Worm (Caenorhabditis elegans) whole organism, mixed stage, embryonic: Measurements from ENCODE around the gene kap-1.

Experiments used
- bed-3 ChIP-seq: fragments of 200-800 bp; sonication (Bioruptor generic); optimal IDR thresholded peaks from 3 replicates; lab custom pipeline; 2018; ENCODE audit warnings: mild to moderate bottlenecking, missing genetic modification characterization, moderate library complexity, missing compliant biosample characterization
- blmp-1 ChIP-seq: fragments of 150-350 bp; optimal IDR thresholded peaks from 2 replicates; lab custom pipeline; 2014; ENCODE audit warnings: missing biosample characterization, missing genetic modification characterization
- ceh-39 ChIP-seq: fragments of 150-350 bp; optimal IDR thresholded peaks from 2 replicates; lab custom pipeline; 2014; ENCODE audit warnings: missing biosample characterization, missing genetic modification characterization
- ceh-83 ChIP-seq: fragments of 200-800 bp; sonication (Bioruptor generic); optimal IDR thresholded peaks from 2 replicates; lab custom pipeline; 2018; ENCODE audit warnings: mild to moderate bottlenecking, missing genetic modification characterization, missing compliant biosample characterization
- ces-1 ChIP-seq: fragments of 150-350 bp; optimal IDR thresholded peaks from 2 replicates; lab custom pipeline; 2014; ENCODE audit warnings: missing biosample characterization, missing genetic modification reagents, missing genetic modification characterization
- cnd-1 ChIP-seq: fragments of 200-800 bp; sonication (Bioruptor generic); optimal IDR thresholded peaks from 2 replicates; lab custom pipeline; 2018; ENCODE audit warnings: mild to moderate bottlenecking, missing genetic modification characterization, missing compliant biosample characterization
- drap-1 ChIP-seq: fragments of 200-800 bp; sonication (Bioruptor generic); optimal IDR thresholded peaks from 3 replicates; lab custom pipeline; 2018; ENCODE audit warnings: mild to moderate bottlenecking, missing genetic modification characterization, missing compliant biosample characterization
- elt-1 ChIP-seq: sonication (generic microtip); optimal IDR thresholded peaks from 2 replicates; lab custom pipeline; 2017; ENCODE audit warnings: missing genetic modification characterization, mild to moderate bottlenecking, missing compliant biosample characterization, antibody characterized with exemption, moderate library complexity, borderline replicate concordance; ENCODE audit not compliant: insufficient read depth
- elt-3 ChIP-seq: fragments of 150-350 bp; optimal IDR thresholded peaks from 2 replicates; lab custom pipeline; 2014; ENCODE audit warnings: missing biosample characterization, missing genetic modification characterization
- flh-1 ChIP-seq: fragments of 200-800 bp; sonication (Bioruptor generic); optimal IDR thresholded peaks from 2 replicates; lab custom pipeline; 2018; ENCODE audit warnings: mild to moderate bottlenecking, missing genetic modification characterization, moderate library complexity, missing compliant biosample characterization
- ham-2 ChIP-seq: fragments of 200-800 bp; sonication (Bioruptor generic); optimal IDR thresholded peaks from 2 replicates; lab custom pipeline; 2018; ENCODE audit warnings: mild to moderate bottlenecking, missing genetic modification characterization, missing compliant biosample characterization
- hlh-1 ChIP-seq: fragments of 150-350 bp; optimal IDR thresholded peaks from 2 replicates; lab custom pipeline; 2014; ENCODE audit warnings: missing biosample characterization, missing genetic modification reagents, missing genetic modification characterization
- lin-13 ChIP-seq: fragments of 150-350 bp; optimal IDR thresholded peaks from 2 replicates; lab custom pipeline; 2014; ENCODE audit warnings: missing biosample characterization, missing genetic modification characterization
- lin-32 ChIP-seq: fragments of 200-800 bp; sonication (Bioruptor generic); optimal IDR thresholded peaks from 2 replicates; lab custom pipeline; 2018; ENCODE audit warnings: mild to moderate bottlenecking, missing genetic modification characterization, missing compliant biosample characterization
- lsy-2 ChIP-seq: fragments of 150-350 bp; optimal IDR thresholded peaks from 2 replicates; lab custom pipeline; 2014; ENCODE audit warnings: missing biosample characterization, missing genetic modification characterization
- mab-5 ChIP-seq: fragments of 150-350 bp; optimal IDR thresholded peaks from 2 replicates; lab custom pipeline; 2014; ENCODE audit warnings: missing biosample characterization, missing genetic modification characterization
- mep-1 ChIP-seq: fragments of 150-350 bp; optimal IDR thresholded peaks from 2 replicates; lab custom pipeline; 2017; ENCODE audit warnings: missing biosample characterization, missing genetic modification reagents, missing genetic modification characterization, inconsistent platforms
- nhr-12 ChIP-seq: fragments of 150-350 bp; optimal IDR thresholded peaks from 2 replicates; lab custom pipeline; 2014; ENCODE audit warnings: missing biosample characterization, missing genetic modification characterization
- nhr-2 ChIP-seq: fragments of 150-350 bp; optimal IDR thresholded peaks from 2 replicates; lab custom pipeline; 2014; ENCODE audit warnings: missing biosample characterization, missing genetic modification characterization
- nhr-237 ChIP-seq: fragments of 150-350 bp; optimal IDR thresholded peaks from 2 replicates; lab custom pipeline; 2014; ENCODE audit warnings: missing biosample characterization, missing genetic modification characterization
- nhr-76 ChIP-seq: sonication (generic microtip); optimal IDR thresholded peaks from 2 replicates; lab custom pipeline; 2017; ENCODE audit warnings: missing biosample characterization, missing genetic modification characterization
- sem-2 ChIP-seq: fragments of 200-800 bp; sonication (Bioruptor generic); optimal IDR thresholded peaks from 2 replicates; lab custom pipeline; 2018; ENCODE audit warnings: mild to moderate bottlenecking, missing genetic modification characterization, missing compliant biosample characterization
- snpc-4 ChIP-seq: fragments of 150-350 bp; optimal IDR thresholded peaks from 2 replicates; lab custom pipeline; 2014; ENCODE audit warnings: missing biosample characterization, missing genetic modification characterization
- sptf-1 ChIP-seq: sonication (generic microtip); optimal IDR thresholded peaks from 2 replicates; lab custom pipeline; 2017; ENCODE audit warnings: mild to moderate bottlenecking, missing genetic modification characterization, moderate library complexity, missing compliant biosample characterization
- tbx-8 ChIP-seq: fragments of 200-800 bp; sonication (Bioruptor generic); optimal IDR thresholded peaks from 2 replicates; lab custom pipeline; 2018; ENCODE audit warnings: mild to moderate bottlenecking, missing genetic modification characterization, moderate library complexity, missing compliant biosample characterization
- unc-120 ChIP-seq: sonication (generic microtip); optimal IDR thresholded peaks from 2 replicates; lab custom pipeline; 2017; ENCODE audit warnings: missing genetic modification characterization, missing compliant biosample characterization; ENCODE audit not compliant: poor library complexity, severe bottlenecking
- unc-39 ChIP-seq: fragments of 150-350 bp; optimal IDR thresholded peaks from 2 replicates; lab custom pipeline; 2014; ENCODE audit warnings: missing biosample characterization, missing genetic modification characterization
- unc-62 ChIP-seq: fragments of 150-350 bp; optimal IDR thresholded peaks from 2 replicates; lab custom pipeline; 2014; ENCODE audit warnings: missing biosample characterization, missing genetic modification reagents, missing genetic modification characterization
- zip-8 ChIP-seq: fragments of 150-350 bp; optimal IDR thresholded peaks from 2 replicates; lab custom pipeline; 2014; ENCODE audit warnings: missing biosample characterization, missing genetic modification characterization
- ztf-11 ChIP-seq: fragments of 150-350 bp; optimal IDR thresholded peaks from 2 replicates; lab custom pipeline; 2014; ENCODE audit warnings: missing biosample characterization, missing genetic modification characterization

kap-1 gene

ce11 chrIII:7338009-7338408 is 626 bp upstream of the kap-1 start:
- TF ChIP-seq unc-120 (no peak), elt-3 (tag; lab: Kevin White, UChicago) (no peak), nhr-2 (tag; lab: Kevin White, UChicago) (no peak), blmp-1 (tag; lab: Kevin White, UChicago) (no peak), sptf-1 (tag; lab: Kevin White, UChicago) (no peak), flh-1 (no peak), ztf-11 (tag; lab: Kevin White, UChicago) (no peak), unc-39 (tag; lab: Kevin White, UChicago) (no peak), ceh-39 (no peak), ces-1 (GFP tag; lab: Kevin White, UChicago) (no peak), elt-1 (tag; lab: Kevin White, UChicago) (no peak), lin-13 (tag; lab: Kevin White, UChicago) (no peak), ceh-83 (no peak), mab-5 (tag; lab: Kevin White, UChicago) (no peak), unc-62 (no peak), lin-32 (GFP tag; lab: Kevin White, UChicago) (no peak), lsy-2 (no peak)

ce11 chrIII:7339138-7339537 is 503 bp downstream of the kap-1 start:
- no peak for TF ChIP-seq ham-2 (GFP tag; lab: Kevin White, UChicago)
- no peak for TF ChIP-seq ztf-11 (tag; lab: Kevin White, UChicago)
- no peak for TF ChIP-seq sptf-1 (tag; lab: Kevin White, UChicago)
- TF ChIP-seq lin-13 (tag; lab: Kevin White, UChicago): no peak
- no peak for TF ChIP-seq nhr-12 (tag; lab: Kevin White, UChicago)
- TF ChIP-seq, all 35 proteins: peak for 0

- no peak for TF ChIP-seq sptf-1 (tag; lab: Kevin White, UChicago)
- TF ChIP-seq tbx-8 (GFP tag; lab: Kevin White, UChicago): no peak
- TF ChIP-seq mep-1 (tag; lab: Kevin White, UChicago): no peak
These were observed 4.8 kb downstream of the kap-1 start, which contains the start of gene F08F8.6 for ce11 chrIII:7343389-7343788. Gene F08F8.6, plus strand, starts transcription at chrIII:7343689.

- TF ChIP-seq drap-1 (GFP tag; lab: Kevin White, UChicago) (no peak), elt-3 (tag; lab: Kevin White, UChicago) (no peak), bed-3 (GFP tag; lab: Kevin White, UChicago) (no peak), flh-1 (no peak), lin-13 (tag; lab: Kevin White, UChicago) (no peak), ceh-39 (no peak), mab-5 (tag; lab: Kevin White, UChicago) (no peak), ceh-83 (no peak), nhr-237 (tag; lab: Kevin White, UChicago) (no peak), zip-8 (no peak), cnd-1 (tag; lab: Kevin White, UChicago) (no peak), tbx-8 (GFP tag; lab: Kevin White, UChicago) (no peak), hlh-1 (tag; lab: Kevin White, UChicago) (no peak), nhr-76 (tag; lab: Kevin White, UChicago) (no peak), snpc-4 (no peak)
These were observed 8.4 kb downstream of the kap-1 start, which contains the start of gene F08F8.7 for ce11 chrIII:7347049-7347448. Gene F08F8.7, minus strand, starts transcription at chrIII:7347149.

ce11 chrIII:7349075-7349474 is 10.4 kb downstream of the kap-1 start, which contains the start of gene gos-28:
Gene gos-28, minus strand, starts transcription at chrIII:7349175.
- TF ChIP-seq cnd-1 (tag; lab: Kevin White, UChicago) (no peak), drap-1 (GFP tag; lab: Kevin White, UChicago) (no peak), unc-39 (tag; lab: Kevin White, UChicago) (no peak), nhr-76 (tag; lab: Kevin White, UChicago) (no peak), ceh-39 (no peak)
- TF ChIP-seq, all 35 proteins: peak for 0

- TF ChIP-seq ceh-83: no peak
- no peak for TF ChIP-seq mep-1 (tag; lab: Kevin White, UChicago)
- no peak for TF ChIP-seq drap-1 (GFP tag; lab: Kevin White, UChicago)
- no peak for TF ChIP-seq sem-2 (GFP tag; lab: Kevin White, UChicago)
- no peak for TF ChIP-seq elt-1 (tag; lab: Kevin White, UChicago)
- no peak for TF ChIP-seq cnd-1 (tag; lab: Kevin White, UChicago)
- no peak for TF ChIP-seq elt-3 (tag; lab: Kevin White, UChicago)
- no peak for TF ChIP-seq unc-62
- no peak for TF ChIP-seq zip-8
These were observed 15.2 kb downstream of the kap-1 start, which contains the start of gene F08F8.9 for ce11 chrIII:7353871-7354270. Gene F08F8.9, minus strand, starts transcription at chrIII:7353971.
